Worm (Caenorhabditis elegans) whole organism, mixed stage, embryonic: ENCODE measurements around the gene ttr-35.

Experiments
- lin-13 ChIP-seq: fragments of 150-350 bp; optimal IDR thresholded peaks from 2 replicates; lab custom pipeline; 2014; ENCODE audit warnings: missing biosample characterization, missing genetic modification characterization
- lsy-2 ChIP-seq: fragments of 150-350 bp; optimal IDR thresholded peaks from 2 replicates; lab custom pipeline; 2014; ENCODE audit warnings: missing biosample characterization, missing genetic modification characterization
- mls-2 ChIP-seq: sonication (generic microtip); optimal IDR thresholded peaks from 2 replicates; lab custom pipeline; 2016; ENCODE audit warnings: mild to moderate bottlenecking, missing genetic modification characterization, moderate library complexity, missing compliant biosample characterization
- nhr-28 ChIP-seq: fragments of 150-350 bp; optimal IDR thresholded peaks from 2 replicates; lab custom pipeline; 2014; ENCODE audit warnings: missing biosample characterization, missing genetic modification characterization
- nhr-76 ChIP-seq: sonication (generic microtip); optimal IDR thresholded peaks from 2 replicates; lab custom pipeline; 2017; ENCODE audit warnings: missing biosample characterization, missing genetic modification characterization
- pha-4 ChIP-seq: fragments of 150-350 bp; optimal IDR thresholded peaks from 2 replicates; lab custom pipeline; 2018; ENCODE audit warnings: missing biosample characterization, missing genetic modification reagents, missing genetic modification characterization
- unc-39 ChIP-seq: fragments of 150-350 bp; optimal IDR thresholded peaks from 2 replicates; lab custom pipeline; 2014; ENCODE audit warnings: missing biosample characterization, missing genetic modification characterization
- unc-62 ChIP-seq: fragments of 150-350 bp; optimal IDR thresholded peaks from 2 replicates; lab custom pipeline; 2014; ENCODE audit warnings: missing biosample characterization, missing genetic modification reagents, missing genetic modification characterization

ce11 chrX:6530046-6530445 lies 18.0 kb downstream of the ttr-35 start, which contains the start of gene ceh-60:
- TF ChIP-seq nhr-76 (tag; lab: Kevin White, UChicago): no peak
- TF ChIP-seq unc-62 (GFP tag; lab: Kevin White, UChicago): no peak
- no peak for TF ChIP-seq unc-39 (tag; lab: Kevin White, UChicago)
- no peak for TF ChIP-seq pha-4
- TF ChIP-seq lsy-2 (tag; lab: Kevin White, UChicago): no peak
- TF ChIP-seq lin-13 (tag; lab: Kevin White, UChicago): no peak
- no peak for TF ChIP-seq nhr-28 (tag; lab: Kevin White, UChicago)
- TF ChIP-seq mls-2: no peak
